Worm (Caenorhabditis elegans) whole organism, mixed stage, embryonic: ENCODE measurements around the gene srd-20.

Experiments used
- M03D4.4 ChIP-seq: sonication (generic microtip); optimal IDR thresholded peaks from 2 replicates; lab custom pipeline; 2017; ENCODE audit warnings: mild to moderate bottlenecking, missing genetic modification characterization, missing compliant biosample characterization
- blmp-1 ChIP-seq: fragments of 150-350 bp; optimal IDR thresholded peaks from 2 replicates; lab custom pipeline; 2014; ENCODE audit warnings: missing biosample characterization, missing genetic modification characterization
- ceh-83 ChIP-seq: fragments of 200-800 bp; sonication (Bioruptor generic); optimal IDR thresholded peaks from 2 replicates; lab custom pipeline; 2018; ENCODE audit warnings: mild to moderate bottlenecking, missing genetic modification characterization, missing compliant biosample characterization
- cnd-1 ChIP-seq: fragments of 200-800 bp; sonication (Bioruptor generic); optimal IDR thresholded peaks from 2 replicates; lab custom pipeline; 2018; ENCODE audit warnings: mild to moderate bottlenecking, missing genetic modification characterization, missing compliant biosample characterization
- drap-1 ChIP-seq: fragments of 200-800 bp; sonication (Bioruptor generic); optimal IDR thresholded peaks from 3 replicates; lab custom pipeline; 2018; ENCODE audit warnings: mild to moderate bottlenecking, missing genetic modification characterization, missing compliant biosample characterization
- elt-3 ChIP-seq: fragments of 150-350 bp; optimal IDR thresholded peaks from 2 replicates; lab custom pipeline; 2014; ENCODE audit warnings: missing biosample characterization, missing genetic modification characterization
- ham-2 ChIP-seq: fragments of 200-800 bp; sonication (Bioruptor generic); optimal IDR thresholded peaks from 2 replicates; lab custom pipeline; 2018; ENCODE audit warnings: mild to moderate bottlenecking, missing genetic modification characterization, missing compliant biosample characterization
- hlh-1 ChIP-seq: fragments of 150-350 bp; optimal IDR thresholded peaks from 2 replicates; lab custom pipeline; 2014; ENCODE audit warnings: missing biosample characterization, missing genetic modification reagents, missing genetic modification characterization
- lin-32 ChIP-seq: fragments of 200-800 bp; sonication (Bioruptor generic); optimal IDR thresholded peaks from 2 replicates; lab custom pipeline; 2018; ENCODE audit warnings: mild to moderate bottlenecking, missing genetic modification characterization, missing compliant biosample characterization
- lsy-2 ChIP-seq: fragments of 150-350 bp; optimal IDR thresholded peaks from 2 replicates; lab custom pipeline; 2014; ENCODE audit warnings: missing biosample characterization, missing genetic modification characterization
- mab-5 ChIP-seq: fragments of 150-350 bp; optimal IDR thresholded peaks from 2 replicates; lab custom pipeline; 2014; ENCODE audit warnings: missing biosample characterization, missing genetic modification characterization
- mep-1 ChIP-seq: fragments of 150-350 bp; optimal IDR thresholded peaks from 2 replicates; lab custom pipeline; 2017; ENCODE audit warnings: missing biosample characterization, missing genetic modification reagents, missing genetic modification characterization, inconsistent platforms
- mls-2 ChIP-seq: sonication (generic microtip); optimal IDR thresholded peaks from 2 replicates; lab custom pipeline; 2016; ENCODE audit warnings: mild to moderate bottlenecking, missing genetic modification characterization, moderate library complexity, missing compliant biosample characterization
- nhr-237 ChIP-seq: fragments of 150-350 bp; optimal IDR thresholded peaks from 2 replicates; lab custom pipeline; 2014; ENCODE audit warnings: missing biosample characterization, missing genetic modification characterization
- nhr-28 ChIP-seq: fragments of 150-350 bp; optimal IDR thresholded peaks from 2 replicates; lab custom pipeline; 2014; ENCODE audit warnings: missing biosample characterization, missing genetic modification characterization
- nhr-76 ChIP-seq: sonication (generic microtip); optimal IDR thresholded peaks from 2 replicates; lab custom pipeline; 2017; ENCODE audit warnings: missing biosample characterization, missing genetic modification characterization
- pha-4 ChIP-seq: fragments of 150-350 bp; optimal IDR thresholded peaks from 2 replicates; lab custom pipeline; 2018; ENCODE audit warnings: missing biosample characterization, missing genetic modification reagents, missing genetic modification characterization
- sem-2 ChIP-seq: fragments of 200-800 bp; sonication (Bioruptor generic); optimal IDR thresholded peaks from 2 replicates; lab custom pipeline; 2018; ENCODE audit warnings: mild to moderate bottlenecking, missing genetic modification characterization, missing compliant biosample characterization
- sptf-1 ChIP-seq: sonication (generic microtip); optimal IDR thresholded peaks from 2 replicates; lab custom pipeline; 2017; ENCODE audit warnings: mild to moderate bottlenecking, missing genetic modification characterization, moderate library complexity, missing compliant biosample characterization
- tbx-8 ChIP-seq: fragments of 200-800 bp; sonication (Bioruptor generic); optimal IDR thresholded peaks from 2 replicates; lab custom pipeline; 2018; ENCODE audit warnings: mild to moderate bottlenecking, missing genetic modification characterization, moderate library complexity, missing compliant biosample characterization
- unc-39 ChIP-seq: fragments of 150-350 bp; optimal IDR thresholded peaks from 2 replicates; lab custom pipeline; 2014; ENCODE audit warnings: missing biosample characterization, missing genetic modification characterization
- unc-62 ChIP-seq: fragments of 150-350 bp; optimal IDR thresholded peaks from 2 replicates; lab custom pipeline; 2014; ENCODE audit warnings: missing biosample characterization, missing genetic modification reagents, missing genetic modification characterization
- zip-8 ChIP-seq: fragments of 150-350 bp; optimal IDR thresholded peaks from 2 replicates; lab custom pipeline; 2014; ENCODE audit warnings: missing biosample characterization, missing genetic modification characterization

The srd-20 gene

ce11 chrV:6101243-6101898 lies 46.0 kb downstream of the srd-20 start:
- TF ChIP-seq M03D4.4, result no peak
- no peak for TF ChIP-seq ceh-83 (GFP tag; lab: Kevin White, UChicago)
- peak; percentile 23 for TF ChIP-seq pha-4 (tag; lab: Kevin White, UChicago)
- TF ChIP-seq tbx-8, result no peak
- TF ChIP-seq sem-2 (GFP tag; lab: Kevin White, UChicago), result no peak
- TF ChIP-seq elt-3 (tag; lab: Kevin White, UChicago), result no peak
- TF ChIP-seq hlh-1 (tag; lab: Kevin White, UChicago), result no peak

- TF ChIP-seq sem-2 (GFP tag; lab: Kevin White, UChicago) (no peak), sptf-1 (no peak), nhr-76 (tag; lab: Kevin White, UChicago) (no peak), cnd-1 (tag; lab: Kevin White, UChicago) (no peak), drap-1 (GFP tag; lab: Kevin White, UChicago) (no peak), mep-1 (tag; lab: Kevin White, UChicago) (no peak), blmp-1 (no peak), pha-4 (tag; lab: Kevin White, UChicago) (no peak), lin-32 (no peak), lsy-2 (tag; lab: Kevin White, UChicago) (no peak), nhr-237 (tag; lab: Kevin White, UChicago) (no peak), nhr-28 (tag; lab: Kevin White, UChicago) (no peak), mls-2 (tag; lab: Kevin White, UChicago) (no peak), M03D4.4 (no peak), mab-5 (tag; lab: Kevin White, UChicago) (no peak), zip-8 (tag; lab: Kevin White, UChicago) (no peak), unc-39 (tag; lab: Kevin White, UChicago) (no peak)
These were observed 48.0 kb downstream of the srd-20 start, which contains the start of gene Y38A10A.11 for ce11 chrV:6103429-6103828. Y38A10A.11 (minus strand) TSS chrV:6103529.

ce11 chrV:6105374-6105773 lies 50.0 kb downstream of the srd-20 start, which contains the start of gene atf-8:
atf-8 (plus strand) TSS chrV:6105607.
- TF ChIP-seq unc-62 (GFP tag; lab: Kevin White, UChicago) (no peak), blmp-1 (peak; percentile 99), ham-2 (GFP tag; lab: Kevin White, UChicago) (peak; percentile 77)
